Fruit fly (Drosophila melanogaster): Measurements from ENCODE around the gene CG6380.

Gene CG6380

DNA sequence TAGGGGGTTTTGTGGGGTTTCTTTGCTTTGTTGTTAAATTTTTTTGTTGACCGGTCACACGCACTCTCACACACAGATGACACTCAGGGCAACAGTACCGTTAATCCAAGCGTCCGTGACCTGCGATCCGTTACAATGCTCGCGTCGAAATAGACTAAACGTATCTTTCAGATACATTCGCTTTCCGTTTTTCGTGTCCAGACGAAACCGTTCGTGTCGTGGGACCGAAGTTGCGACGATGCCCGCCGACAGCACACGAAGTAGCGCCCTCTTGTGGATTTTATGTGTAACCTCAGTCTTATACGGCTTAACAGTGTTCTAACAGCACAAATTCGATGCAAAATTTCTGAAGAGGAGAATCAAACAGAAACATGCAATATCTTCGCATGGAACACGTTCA lies 31.4 kb downstream of the CG6380 start, which contains the start of gene beat-IIIc (continued):
- TF ChIP-seq CG7963 (GFP tag; IDR thresholded peaks at IDR 0.05; ENCODE audit: partially characterized antibody) (no peak), CG6272 (GFP tag; IDR thresholded peaks at IDR 0.05) (no peak), hb (GFP tag; IDR thresholded peaks at IDR 0.05; ENCODE audit: partially characterized antibody) (no peak), Drgx (GFP tag; IDR thresholded peaks at IDR 0.05) (no peak), Fer2 (tag; optimal IDR thresholded peaks at IDR 0.05) (no peak), schlank (tag; optimal IDR thresholded peaks at IDR 0.05) (no peak), Dip3 (GFP tag; optimal IDR thresholded peaks at IDR 0.05) (no peak), pros (GFP tag; optimal IDR thresholded peaks at IDR 0.05) (no peak), C15 (GFP tag; IDR thresholded peaks at IDR 0.05) (no peak), CG12219 (GFP tag; optimal IDR thresholded peaks at IDR 0.05) (peak; percentile 7), aop (GFP tag; IDR thresholded peaks at IDR 0.05) (no peak), Doc3 (GFP tag; IDR thresholded peaks at IDR 0.05; ENCODE audit: partially characterized antibody) (no peak), CG3847 (GFP tag; IDR thresholded peaks at IDR 0.05) (no peak), H2.0 (GFP tag; IDR thresholded peaks at IDR 0.05) (no peak), CG12391 (tag; optimal IDR thresholded peaks at IDR 0.05) (no peak), jumu (GFP tag; optimal IDR thresholded peaks at IDR 0.05) (no peak), CG34376 (GFP tag; optimal IDR thresholded peaks at IDR 0.05) (peak; percentile 39), Optix (GFP tag; IDR thresholded peaks at IDR 0.05) (no peak), CG31441 (GFP tag; IDR thresholded peaks at IDR 0.05) (peak; percentile 21; the same call in 1 of the 2 replicates), CG10366 (GFP tag; IDR thresholded peaks at IDR 0.05) (no peak), Atf6 (GFP tag; IDR thresholded peaks at IDR 0.05) (no peak), tna (GFP tag; IDR thresholded peaks at IDR 0.05; ENCODE audit: partially characterized antibody) (no peak), Side (GFP tag; optimal IDR thresholded peaks at IDR 0.05) (no peak), mld (GFP tag; IDR thresholded peaks at IDR 0.05; ENCODE audit: partially characterized antibody) (no peak), lov (optimal IDR thresholded peaks at IDR 0.05) (no peak), lov (GFP tag; IDR thresholded peaks at IDR 0.05) (peak; percentile 76; the same call in 2 of the 3 replicates), CG6683 (GFP tag; optimal IDR thresholded peaks at IDR 0.05) (no peak), CG5180 (GFP tag; optimal IDR thresholded peaks at IDR 0.05) (peak; percentile 97), so (GFP tag; IDR thresholded peaks at IDR 0.05) (no peak), CG5953 (GFP tag; IDR thresholded peaks at IDR 0.05) (no peak), CG13123 (GFP tag; optimal IDR thresholded peaks at IDR 0.05) (no peak), CG2712 (tag; optimal IDR thresholded peaks at IDR 0.05) (peak; percentile 50), HLH54F (GFP tag; optimal IDR thresholded peaks at IDR 0.05) (no peak), lbe (GFP tag; optimal IDR thresholded peaks at IDR 0.05) (no peak), cas (GFP tag; IDR thresholded peaks at IDR 0.05) (no peak), Pdp1 (GFP tag; optimal IDR thresholded peaks at IDR 0.05) (no peak), pb (GFP tag; optimal IDR thresholded peaks at IDR 0.05) (peak; percentile 17), Vsx1 (GFP tag; optimal IDR thresholded peaks at IDR 0.05) (no peak), Aef1 (GFP tag; IDR thresholded peaks at IDR 0.05) (no peak), CG4707 (GFP tag; optimal IDR thresholded peaks at IDR 0.05) (peak; percentile 22), ind (GFP tag; optimal IDR thresholded peaks at IDR 0.05) (no peak), stc (GFP tag; IDR thresholded peaks at IDR 0.05) (no peak), CG4730 (GFP tag; IDR thresholded peaks at IDR 0.05) (no peak), CG32532 (GFP tag; IDR thresholded peaks at IDR 0.05) (no peak), dimm (GFP tag; IDR thresholded peaks at IDR 0.05) (no peak), lab (GFP tag; optimal IDR thresholded peaks at IDR 0.05) (peak; percentile 9), Kr (GFP tag; optimal IDR thresholded peaks at IDR 0.05) (no peak), rib (GFP tag; IDR thresholded peaks at IDR 0.05) (0 out of 2 replicates have a peak, but pooled peaks have one; percentile 37), CG10462 (GFP tag; optimal IDR thresholded peaks at IDR 0.05) (no peak), CG3407 (GFP tag; optimal IDR thresholded peaks at IDR 0.05) (no peak), sug (tag; optimal IDR thresholded peaks at IDR 0.05) (no peak), Atf-2 (GFP tag; optimal IDR thresholded peaks at IDR 0.05) (no peak)

Data from whole organism, embryonic.